Worm (Caenorhabditis elegans): ENCODE measurements around the gene C49G7.13.

DNA sequence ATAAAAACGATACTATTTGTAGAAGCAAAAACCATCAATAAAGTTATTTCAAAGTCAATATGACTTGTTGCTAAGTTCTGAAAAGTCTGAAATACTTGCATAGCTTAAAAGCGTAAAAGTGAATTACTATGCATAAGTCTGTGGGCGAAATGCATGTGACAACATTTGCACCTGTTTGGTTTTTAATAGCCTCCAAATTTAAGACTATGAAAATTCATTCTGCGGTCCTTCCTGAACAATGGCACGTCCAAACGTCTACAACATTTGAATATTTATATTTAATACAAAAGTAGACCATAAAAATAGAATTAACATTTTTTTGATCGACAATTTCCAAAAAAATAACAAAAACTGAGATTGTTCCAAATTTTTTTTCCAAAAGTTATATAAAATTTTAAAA lies 14.1 kb upstream of the C49G7.13 start, which contains the start of gene K09D9.14:
- TF ChIP-seq nhr-28 (tag; optimal IDR thresholded peaks at IDR 0.05) (no peak), M03D4.4 (tag; optimal IDR thresholded peaks at IDR 0.05) (no peak), ztf-11 (tag; optimal IDR thresholded peaks at IDR 0.05) (no peak), lsy-2 (tag; optimal IDR thresholded peaks at IDR 0.05) (no peak), lin-13 (tag; optimal IDR thresholded peaks at IDR 0.05) (no peak), elt-1 (tag; optimal IDR thresholded peaks at IDR 0.05; ENCODE audit: borderline replicate concordance, insufficient read depth) (no peak), snpc-4 (tag; optimal IDR thresholded peaks at IDR 0.05) (no peak), pha-4 (tag; optimal IDR thresholded peaks at IDR 0.05) (no peak), unc-39 (tag; optimal IDR thresholded peaks at IDR 0.05) (no peak), mls-2 (tag; optimal IDR thresholded peaks at IDR 0.05) (no peak)

All from whole organism, mixed stage, embryonic.